Worm (Caenorhabditis elegans) whole organism, early embryonic: ENCODE measurements around the gene sri-19.

Source experiments
- B0310.2 ChIP-seq: sonication (generic microtip); optimal IDR thresholded peaks from 2 replicates; lab custom pipeline; 2016; ENCODE audit warnings: mild to moderate bottlenecking, missing genetic modification characterization, missing compliant biosample characterization
- ama-1 ChIP-seq: fragments of 150-350 bp; optimal IDR thresholded peaks from 2 replicates; lab custom pipeline; 2014
- ceh-13 ChIP-seq: fragments of 200-800 bp; sonication (Bioruptor generic); optimal IDR thresholded peaks from 2 replicates; lab custom pipeline; 2018; ENCODE audit warnings: mild to moderate bottlenecking, missing genetic modification characterization, missing compliant biosample characterization

- TF ChIP-seq ceh-13 (GFP tag; lab: Kevin White, UChicago): no peak
- TF ChIP-seq ama-1 (lab: Kevin White, UChicago): no peak
- no peak for TF ChIP-seq B0310.2 (tag; lab: Kevin White, UChicago)
Measured at ce11 chrIV:11004273-11004672, 46.1 kb downstream of the sri-19 start, which contains the start of gene F13H10.1.
